Worm (Caenorhabditis elegans) whole organism, L1 larva: ENCODE measurements around the gene C25F9.8.

Experiments used
- C16A3.4 ChIP-seq: fragments of 150-350 bp; optimal IDR thresholded peaks from 2 replicates; lab custom pipeline; 2014; ENCODE audit warnings: missing biosample characterization, missing genetic modification characterization
- C34B4.2 ChIP-seq: sonication (generic microtip); optimal IDR thresholded peaks from 2 replicates; lab custom pipeline; 2017; ENCODE audit warnings: mild to moderate bottlenecking, missing genetic modification characterization, missing compliant biosample characterization
- aly-2 ChIP-seq: fragments of 150-350 bp; optimal IDR thresholded peaks from 2 replicates; lab custom pipeline; 2014; ENCODE audit warnings: missing biosample characterization, missing genetic modification characterization
- ceh-88 ChIP-seq: fragments of 200-800 bp; sonication (Bioruptor generic); IDR thresholded peaks from 2 replicates; pipeline ENCODE4 v1.3.6; 2022; ENCODE audit warnings: missing genetic modification characterization, missing compliant biosample characterization
- ceh-90 ChIP-seq: sonication (generic microtip); optimal IDR thresholded peaks from 2 replicates; lab custom pipeline; 2016; ENCODE audit warnings: missing genetic modification characterization, missing compliant biosample characterization
- dsc-1 ChIP-seq: sonication (generic microtip); optimal IDR thresholded peaks from 2 replicates; lab custom pipeline; 2016; ENCODE audit warnings: mild to moderate bottlenecking, missing genetic modification characterization, missing compliant biosample characterization
- efl-1 ChIP-seq, 4 experiments: fragments of 150-350 bp; optimal IDR thresholded peaks in 3 of 4; peaks in 1 of 4; 1 replicate in 1 of 4; 2 replicates in 3 of 4; lab custom pipeline; 2014; ENCODE audit warnings: missing biosample characterization in 2 of 4, missing genetic modification characterization in 2 of 4, missing genetic modification reagents in 2 of 4
- egl-13 ChIP-seq: sonication (generic microtip); optimal IDR thresholded peaks from 2 replicates; lab custom pipeline; 2016; ENCODE audit warnings: missing genotype, missing genetic modification reagents, missing genetic modification characterization, missing compliant biosample characterization
- elt-2 ChIP-seq: sonication (generic microtip); optimal IDR thresholded peaks from 2 replicates; lab custom pipeline; 2016; ENCODE audit warnings: missing genetic modification characterization, mild to moderate bottlenecking, inconsistent platforms, missing compliant biosample characterization, missing genetic modification reagents
- elt-3 ChIP-seq, 6 experiments: fragments of 150-350 bp in 1 of 6; sonication (generic microtip); optimal IDR thresholded peaks; 2 replicates each; lab custom pipeline; 2017 to 2018; ENCODE audit warnings: missing biosample characterization in 6 of 6, missing genetic modification characterization in 6 of 6, inconsistent platforms in 1 of 6
- fkh-10 ChIP-seq: sonication (generic microtip); optimal IDR thresholded peaks from 2 replicates; lab custom pipeline; 2017; ENCODE audit warnings: missing biosample characterization, missing genetic modification reagents, missing genetic modification characterization
- jun-1 ChIP-seq: fragments of 150-350 bp; optimal IDR thresholded peaks from 2 replicates; lab custom pipeline; 2014; ENCODE audit warnings: missing biosample characterization, missing genetic modification reagents, missing genetic modification characterization
- lin-13 ChIP-seq: fragments of 150-350 bp; optimal IDR thresholded peaks from 2 replicates; lab custom pipeline; 2014; ENCODE audit warnings: missing biosample characterization, missing genetic modification reagents, missing genetic modification characterization
- lin-35 ChIP-seq, 2 experiments: fragments of 150-350 bp; optimal IDR thresholded peaks; 2 replicates each; lab custom pipeline; 2014; ENCODE audit warnings: missing biosample characterization in 2 of 2, missing genetic modification characterization in 2 of 2, missing genetic modification reagents in 2 of 2
- lsy-2 ChIP-seq, 2 experiments: fragments of 150-350 bp; optimal IDR thresholded peaks; 2 replicates each; lab custom pipeline; 2014; ENCODE audit warnings: missing biosample characterization in 2 of 2, missing genetic modification characterization in 2 of 2
- nhr-11 ChIP-seq: fragments of 150-350 bp; optimal IDR thresholded peaks from 2 replicates; lab custom pipeline; 2014; ENCODE audit warnings: missing biosample characterization, missing genetic modification characterization
- nhr-12 ChIP-seq: sonication (generic microtip); optimal IDR thresholded peaks from 2 replicates; lab custom pipeline; 2017; ENCODE audit warnings: missing biosample characterization, missing genetic modification characterization
- nhr-19 ChIP-seq: fragments of 200-800 bp; sonication (Bioruptor generic); conservative IDR thresholded peaks from 2 replicates; pipeline ENCODE4 v1.3.6; 2022; ENCODE audit warnings: missing genetic modification characterization, missing compliant biosample characterization
- nhr-84 ChIP-seq: sonication (generic microtip); optimal IDR thresholded peaks from 2 replicates; lab custom pipeline; 2017; ENCODE audit warnings: missing biosample characterization, missing genetic modification characterization
- pag-3 ChIP-seq: sonication (generic microtip); optimal IDR thresholded peaks from 2 replicates; lab custom pipeline; 2017; ENCODE audit warnings: missing genetic modification characterization, mild to moderate bottlenecking, missing compliant biosample characterization, antibody characterized with exemption, borderline replicate concordance; ENCODE audit not compliant: insufficient read depth
- swsn-7 ChIP-seq: sonication (generic microtip); optimal IDR thresholded peaks from 2 replicates; lab custom pipeline; 2016; ENCODE audit warnings: missing genetic modification characterization, missing compliant biosample characterization
- vab-15 ChIP-seq: sonication (generic microtip); optimal IDR thresholded peaks from 2 replicates; lab custom pipeline; 2017; ENCODE audit warnings: missing genotype, mild to moderate bottlenecking, missing genetic modification characterization, missing compliant biosample characterization
- xbp-1 ChIP-seq: sonication (generic microtip); optimal IDR thresholded peaks from 2 replicates; lab custom pipeline; 2016; ENCODE audit warnings: missing genetic modification characterization, missing compliant biosample characterization
- ztf-11 ChIP-seq, 2 experiments: sonication (generic microtip); optimal IDR thresholded peaks; 2 replicates each; lab custom pipeline; 2016 to 2017; ENCODE audit warnings: missing genetic modification characterization in 2 of 2, missing biosample characterization in 1 of 2, missing compliant biosample characterization in 1 of 2

Gene C25F9.8

DNA sequence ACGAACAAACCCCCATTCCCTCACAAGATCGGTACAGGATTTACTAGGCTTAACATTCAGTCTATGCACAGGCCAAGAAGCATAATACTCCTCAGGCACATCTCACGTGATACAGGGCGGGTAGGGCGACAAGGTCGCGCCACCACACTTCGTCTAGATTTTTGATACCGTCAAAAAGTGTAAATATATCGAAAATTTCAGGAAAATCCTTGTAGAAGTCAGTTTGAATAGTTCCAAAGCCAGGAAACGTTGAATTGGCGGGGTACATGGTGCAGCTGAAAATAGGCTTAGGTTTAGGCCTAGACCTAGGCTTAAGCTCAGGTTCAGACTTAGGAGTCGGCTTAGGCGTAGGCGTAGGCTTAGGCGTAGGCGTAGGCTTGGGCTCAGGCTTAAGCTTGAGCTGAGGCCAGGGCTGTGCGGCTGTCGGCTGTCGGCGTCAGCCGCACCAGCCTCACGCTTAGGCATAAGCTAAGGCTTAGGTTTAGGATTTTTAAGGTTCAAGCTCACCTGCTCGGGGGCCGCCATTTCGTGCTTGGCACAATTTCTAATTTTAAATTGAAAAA lies 35.6 kb downstream of the C25F9.8 start:
- TF ChIP-seq nhr-19 (GFP tag; lab: Robert Waterston, UW) (0 out of 2 replicates have a peak, but pooled peaks have one; percentile 6), dsc-1 (tag; lab: Kevin White, UChicago) (no peak)

DNA sequence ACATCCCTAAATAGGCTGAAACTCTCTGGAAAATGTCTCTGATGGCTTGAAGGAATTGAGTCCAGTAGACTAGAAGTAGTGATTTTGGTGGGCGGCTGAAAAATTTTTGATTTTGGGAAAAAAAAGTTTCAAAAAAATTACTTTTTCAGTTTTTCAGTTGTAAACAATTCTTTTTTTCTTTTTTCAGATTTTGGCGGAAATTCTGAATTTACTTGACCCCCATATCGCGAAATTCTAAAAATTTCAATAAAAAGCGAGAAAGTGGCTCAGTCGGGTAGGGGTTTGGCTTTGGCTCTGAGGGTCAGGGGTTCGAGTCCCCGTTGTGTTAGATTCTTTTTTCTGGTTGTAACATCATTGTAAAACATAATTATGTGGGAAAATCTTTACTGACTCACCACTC lies 36.2 kb downstream of the C25F9.8 start, which contains the start of gene srw-85:
Gene srw-85 (minus strand): TSS at position 101 of the 400 bp plus-strand sequence.
- TF ChIP-seq nhr-12 (no peak), C34B4.2 (tag; lab: Kevin White, UChicago) (no peak), ceh-88 (GFP tag; lab: Robert Waterston, UW) (no peak), ceh-90 (no peak), lsy-2 (tag; optimal IDR thresholded peaks at IDR 0.05; lab: Kevin White, UChicago) (no peak)

DNA sequence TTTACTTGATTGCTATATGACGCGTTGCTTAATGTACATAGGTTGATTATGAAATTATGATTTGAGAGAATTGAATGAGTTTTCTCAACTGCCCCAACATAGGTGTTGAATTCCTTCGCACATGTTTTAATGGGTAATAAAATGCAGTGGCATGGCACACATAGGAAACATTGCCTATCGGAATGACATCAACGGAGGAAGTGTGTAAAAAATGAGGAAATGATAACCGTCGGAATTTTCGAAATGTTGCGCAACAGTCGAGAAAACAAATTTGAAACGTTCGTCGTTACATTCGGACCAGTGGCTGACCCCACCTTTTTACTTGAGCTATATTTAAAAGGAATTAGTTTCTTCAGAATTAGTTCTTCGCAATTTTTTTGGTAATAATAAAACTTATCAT lies 37.2 kb downstream of the C25F9.8 start:
- TF ChIP-seq elt-2 (tag; lab: Kevin White, UChicago): peak; percentile 14
- no peak for TF ChIP-seq egl-13 (tag; lab: Kevin White, UChicago)

DNA sequence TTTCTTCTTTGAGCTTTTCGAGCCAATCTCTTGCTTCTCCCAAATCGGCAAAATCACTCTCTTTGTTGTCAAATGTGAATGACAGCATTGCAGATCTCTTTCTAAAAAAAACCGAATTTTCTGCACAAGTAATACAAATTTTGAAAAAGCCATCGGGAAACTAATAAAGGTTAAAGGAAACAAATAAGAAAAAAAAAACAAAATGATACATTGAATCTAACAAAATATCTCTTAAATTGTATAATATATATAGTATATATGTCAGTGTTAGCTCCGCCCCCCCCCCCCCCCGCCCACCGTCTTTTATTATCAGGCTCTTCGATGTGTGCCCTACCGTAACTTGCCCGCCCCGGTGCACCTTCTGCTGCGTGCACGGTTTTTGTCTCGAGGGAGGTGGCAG lies 38.1 kb downstream of the C25F9.8 start, which contains the start of gene C25F9.11:
Gene C25F9.11 (minus strand): TSS at position 101 of the 400 bp plus-strand sequence.
- no peak for TF ChIP-seq lin-13 (GFP tag; lab: Kevin White, UChicago)

DNA sequence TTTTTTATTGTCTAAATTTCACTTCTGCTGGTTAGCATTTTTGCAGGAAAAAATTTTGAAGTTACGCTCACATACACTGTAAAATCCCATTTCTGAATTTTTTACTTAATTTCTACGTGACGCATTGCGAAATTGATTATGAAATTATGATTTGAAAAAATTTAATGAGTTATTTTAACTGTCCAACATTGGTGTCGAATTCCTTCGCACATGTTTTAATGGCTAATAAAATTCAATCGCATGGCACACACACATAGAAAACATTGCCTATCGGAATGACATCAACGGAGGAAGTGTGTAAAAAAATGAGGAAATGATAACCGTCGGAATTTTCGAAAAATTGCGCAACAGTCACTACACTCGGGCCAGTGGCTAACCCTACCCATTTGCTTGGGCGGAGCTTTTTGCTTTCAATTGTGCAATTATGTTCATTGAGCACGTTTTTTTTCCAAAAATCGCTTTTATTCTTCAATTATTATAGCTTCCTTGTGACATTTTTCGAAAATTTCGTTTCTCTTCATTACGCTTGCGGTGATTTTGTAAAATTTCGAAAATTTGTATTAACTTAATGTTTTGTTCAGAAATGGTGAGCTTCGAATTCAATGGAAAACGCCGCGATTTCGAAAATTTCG lies 39.1 kb downstream of the C25F9.8 start, which contains the start of gene C25F9.16:
Gene C25F9.16 (plus strand): TSS at position 582 of the 632 bp plus-strand sequence.
- TF ChIP-seq nhr-84 (no peak), fkh-10 (GFP tag; lab: Kevin White, UChicago) (no peak), elt-2 (tag; lab: Kevin White, UChicago) (no peak), lin-35 (GFP tag; optimal IDR thresholded peaks at IDR 0.05; lab: Kevin White, UChicago) (peak in 1 of 2 experiments; percentile 15), nhr-11 (tag; lab: Kevin White, UChicago) (no peak), elt-3 (tag; optimal IDR thresholded peaks at IDR 0.05; lab: Kevin White, UChicago) (no peak), efl-1 (optimal IDR thresholded peaks at IDR 0.05; lab: Kevin White, UChicago) (no peak), efl-1 (GFP tag; optimal IDR thresholded peaks at IDR 0.05 in 1 of 2; lab: Kevin White, UChicago) (peak in 1 of 2 experiments; percentile 40), ztf-11 (tag; optimal IDR thresholded peaks at IDR 0.05; lab: Kevin White, UChicago) (no peak), jun-1 (tag; lab: Kevin White, UChicago) (no peak), xbp-1 (tag; lab: Kevin White, UChicago) (no peak), vab-15 (tag; lab: Kevin White, UChicago) (no peak), aly-2 (no peak), swsn-7 (no peak), C16A3.4 (tag; lab: Kevin White, UChicago) (no peak)

DNA sequence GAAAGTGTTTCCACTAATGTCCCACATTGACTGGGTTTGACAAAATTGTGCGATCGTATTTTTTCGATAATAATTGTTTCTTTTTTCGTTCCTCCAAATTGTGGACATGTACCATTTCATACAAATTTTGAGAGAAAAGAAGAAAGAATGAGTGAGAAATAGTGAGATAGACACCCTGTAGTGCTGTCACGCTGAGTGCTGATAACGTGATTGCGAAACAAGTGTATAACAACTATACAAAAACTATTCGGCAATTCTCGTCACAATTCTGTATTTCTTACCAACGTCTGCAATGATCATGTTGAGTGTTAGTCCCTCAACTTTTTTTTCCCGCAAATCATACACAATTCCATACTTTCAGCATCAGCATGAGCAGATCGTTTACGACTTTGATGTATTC lies 41.5 kb downstream of the C25F9.8 start, which contains the start of gene C25F9.14:
Gene C25F9.14 (plus strand): TSS at position 178 of the 400 bp plus-strand sequence.
- TF ChIP-seq ceh-88 (GFP tag; lab: Robert Waterston, UW) (no peak), efl-1 (optimal IDR thresholded peaks at IDR 0.05; lab: Kevin White, UChicago) (no peak), efl-1 (GFP tag; optimal IDR thresholded peaks at IDR 0.05 in 1 of 2; lab: Kevin White, UChicago) (peak in 1 of 2 experiments; percentile 21)

DNA sequence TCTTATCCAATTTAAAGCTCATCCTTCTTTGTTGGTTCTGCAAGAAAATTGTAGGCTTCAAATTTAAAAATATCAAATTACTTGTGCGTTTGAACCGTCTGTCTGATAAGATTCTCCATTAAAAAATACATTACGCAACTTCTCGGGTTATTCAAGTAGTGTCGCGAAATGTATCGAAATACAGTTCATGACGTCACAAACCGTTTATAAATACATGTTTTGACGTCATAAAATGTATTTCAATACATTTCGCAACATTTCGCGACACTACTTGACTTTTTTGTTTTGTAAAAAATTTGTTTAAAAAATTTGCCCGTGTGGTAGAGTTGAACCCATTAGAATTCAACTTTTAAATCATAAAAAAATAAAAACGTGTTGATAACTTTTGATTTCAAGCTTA lies 48.7 kb downstream of the C25F9.8 start:
- TF ChIP-seq pag-3 (tag; lab: Kevin White, UChicago) (no peak), C34B4.2 (tag; lab: Kevin White, UChicago) (no peak)

DNA sequence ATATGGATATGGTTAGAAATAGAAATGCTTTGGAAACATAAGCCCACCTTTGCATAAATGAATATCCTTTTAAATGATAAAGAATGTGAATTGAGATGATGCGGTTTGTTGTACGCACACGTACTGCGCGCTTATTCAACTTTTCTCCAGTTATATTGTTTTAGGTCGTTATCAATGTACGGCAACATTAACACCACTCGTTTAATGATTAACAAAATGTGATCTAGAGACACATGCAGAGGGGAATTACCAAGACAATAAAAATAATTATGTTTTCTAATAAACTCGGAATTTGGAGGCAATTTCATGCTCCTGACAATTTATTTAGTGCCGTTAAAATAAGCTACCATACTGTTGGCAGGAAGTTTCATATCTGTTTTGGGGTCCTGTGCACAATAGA lies 50.6 kb downstream of the C25F9.8 start, which contains the start of gene M04C3.1:
Gene M04C3.1 (minus strand): TSS at position 164 of the 400 bp plus-strand sequence.
- TF ChIP-seq nhr-19 (GFP tag; lab: Robert Waterston, UW) (no peak), elt-2 (tag; lab: Kevin White, UChicago) (peak; percentile 7)
- TF ChIP-seq, all 84 proteins: peak for 1
